Worm (Caenorhabditis elegans) whole organism, mixed stage, embryonic: ENCODE measurements around the gene T22C8.4.

Source experiments
- M03D4.4 ChIP-seq: sonication (generic microtip); optimal IDR thresholded peaks from 2 replicates; lab custom pipeline; 2017; ENCODE audit warnings: mild to moderate bottlenecking, missing genetic modification characterization, missing compliant biosample characterization
- elt-1 ChIP-seq: sonication (generic microtip); optimal IDR thresholded peaks from 2 replicates; lab custom pipeline; 2017; ENCODE audit warnings: missing genetic modification characterization, mild to moderate bottlenecking, missing compliant biosample characterization, antibody characterized with exemption, moderate library complexity, borderline replicate concordance; ENCODE audit not compliant: insufficient read depth
- elt-3 ChIP-seq: fragments of 150-350 bp; optimal IDR thresholded peaks from 2 replicates; lab custom pipeline; 2014; ENCODE audit warnings: missing biosample characterization, missing genetic modification characterization
- mep-1 ChIP-seq: fragments of 150-350 bp; optimal IDR thresholded peaks from 2 replicates; lab custom pipeline; 2017; ENCODE audit warnings: missing biosample characterization, missing genetic modification reagents, missing genetic modification characterization, inconsistent platforms
- nhr-12 ChIP-seq: fragments of 150-350 bp; optimal IDR thresholded peaks from 2 replicates; lab custom pipeline; 2014; ENCODE audit warnings: missing biosample characterization, missing genetic modification characterization
- nhr-237 ChIP-seq: fragments of 150-350 bp; optimal IDR thresholded peaks from 2 replicates; lab custom pipeline; 2014; ENCODE audit warnings: missing biosample characterization, missing genetic modification characterization
- nhr-28 ChIP-seq: fragments of 150-350 bp; optimal IDR thresholded peaks from 2 replicates; lab custom pipeline; 2014; ENCODE audit warnings: missing biosample characterization, missing genetic modification characterization
- snpc-4 ChIP-seq: fragments of 150-350 bp; optimal IDR thresholded peaks from 2 replicates; lab custom pipeline; 2014; ENCODE audit warnings: missing biosample characterization, missing genetic modification characterization

- TF ChIP-seq nhr-237 (tag; lab: Kevin White, UChicago) (no peak), M03D4.4 (no peak), mep-1 (tag; lab: Kevin White, UChicago) (no peak), elt-1 (no peak), elt-3 (no peak), nhr-28 (tag; lab: Kevin White, UChicago) (no peak), snpc-4 (tag; lab: Kevin White, UChicago) (no peak), nhr-12 (tag; lab: Kevin White, UChicago) (no peak)
These were observed 19.1 kb upstream of the T22C8.4 start for ce11 chrII:8642376-8642775.
